Worm (Caenorhabditis elegans) whole organism, late embryonic: ENCODE data around the gene Y57G11C.28.

ENCODE experiments used
- C08G9.2 ChIP-seq: sonication (generic microtip); optimal IDR thresholded peaks from 2 replicates; lab custom pipeline; 2016; ENCODE audit warnings: mild to moderate bottlenecking, missing genetic modification characterization, moderate library complexity, missing compliant biosample characterization
- ama-1 ChIP-seq: fragments of 150-350 bp; optimal IDR thresholded peaks from 2 replicates; lab custom pipeline; 2014
- dve-1 ChIP-seq: sonication (generic microtip); optimal IDR thresholded peaks from 2 replicates; lab custom pipeline; 2017; ENCODE audit warnings: antibody characterized with exemption, mild to moderate bottlenecking, missing genetic modification characterization, missing compliant biosample characterization
- mec-3 ChIP-seq: sonication (generic microtip); optimal IDR thresholded peaks from 2 replicates; lab custom pipeline; 2016; ENCODE audit warnings: borderline replicate concordance, missing genetic modification characterization, missing compliant biosample characterization
- ttx-3 ChIP-seq: sonication (generic microtip); optimal IDR thresholded peaks from 2 replicates; lab custom pipeline; 2016; ENCODE audit warnings: missing genetic modification reagents, missing genetic modification characterization, missing compliant biosample characterization

DNA sequence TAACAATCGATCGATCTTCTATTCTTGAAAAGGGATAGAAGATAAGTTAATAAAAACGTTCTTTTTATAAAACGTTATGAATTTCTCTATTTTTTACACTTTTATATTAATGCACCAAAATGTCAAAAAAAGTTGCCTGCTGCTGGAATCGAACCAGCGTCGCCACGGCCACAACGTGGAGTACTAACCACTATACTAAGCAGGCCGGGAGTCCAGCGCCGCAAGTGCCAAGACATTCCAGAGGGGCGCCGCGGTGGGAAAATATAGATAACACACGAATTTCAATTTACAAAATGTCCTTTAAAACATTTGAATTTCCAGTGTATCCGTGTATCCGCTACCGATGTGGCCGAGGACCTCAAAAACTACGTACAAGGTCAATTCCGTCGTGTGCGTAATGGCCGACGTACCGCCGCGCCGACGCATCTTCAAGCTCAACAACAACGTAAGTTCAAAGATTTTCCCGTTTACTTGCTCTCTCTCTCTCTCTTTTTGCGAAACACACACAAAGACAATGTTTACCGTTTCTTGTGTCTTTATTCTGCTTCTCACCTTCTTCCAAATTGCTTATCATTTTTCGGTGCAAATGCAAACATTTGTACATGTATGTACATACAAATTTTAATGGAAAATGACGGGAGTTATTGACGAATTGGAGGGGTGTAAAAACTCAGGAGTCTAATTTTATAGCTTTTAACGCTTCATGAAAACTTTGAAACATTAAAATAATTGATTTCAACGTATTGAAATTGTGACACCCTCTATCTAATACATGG lies 40.4 kb upstream of the Y57G11C.28 start:
- no peak for TF ChIP-seq dve-1
- no peak for TF ChIP-seq ttx-3 (tag; lab: Kevin White, UChicago)
- no peak for TF ChIP-seq mec-3 (tag; lab: Kevin White, UChicago)
- no peak for TF ChIP-seq ama-1 (lab: Kevin White, UChicago)
- TF ChIP-seq C08G9.2 (tag; lab: Kevin White, UChicago), result no peak
